Fruit fly (Drosophila melanogaster): Measurements from ENCODE around the gene CG8813.

The CG8813 gene

dm6 chr2L:2855204-2855768 lies 14.2 kb upstream of the CG8813 start (continued):
- no peak for TF ChIP-seq corto (GFP tag; optimal IDR thresholded peaks at IDR 0.05)
- TF ChIP-seq Dp (GFP tag; optimal IDR thresholded peaks at IDR 0.05): no peak
- no peak for TF ChIP-seq Neu2 (GFP tag; optimal IDR thresholded peaks at IDR 0.05; ENCODE audit: borderline replicate concordance)
- TF ChIP-seq Sox102F (GFP tag; optimal IDR thresholded peaks at IDR 0.05): peak; percentile 17
- TF ChIP-seq CG17912 (GFP tag; optimal IDR thresholded peaks at IDR 0.05): no peak
- no peak for TF ChIP-seq pan (optimal IDR thresholded peaks at IDR 0.05)
- no peak for TF ChIP-seq pan (GFP tag; optimal IDR thresholded peaks at IDR 0.05 in 1 of 2, IDR thresholded peaks at IDR 0.05 in 1 of 2)
- TF ChIP-seq toy (GFP tag; IDR thresholded peaks at IDR 0.05): no peak
- TF ChIP-seq bcd (GFP tag; optimal IDR thresholded peaks at IDR 0.05): no peak
- no peak for TF ChIP-seq Rfx (GFP tag; IDR thresholded peaks at IDR 0.05)
- TF ChIP-seq sisA (GFP tag; IDR thresholded peaks at IDR 0.05): no peak
- no peak for TF ChIP-seq CG12155 (GFP tag; optimal IDR thresholded peaks at IDR 0.05)
- TF ChIP-seq CG1024 (GFP tag; IDR thresholded peaks at IDR 0.05): no peak
- no peak for TF ChIP-seq dimm (GFP tag; IDR thresholded peaks at IDR 0.05)
- no peak for TF ChIP-seq CG31365 (tag; optimal IDR thresholded peaks at IDR 0.05)
- TF ChIP-seq Rx (GFP tag; IDR thresholded peaks at IDR 0.05): no peak
- no peak for TF ChIP-seq D19A (tag; optimal IDR thresholded peaks at IDR 0.05)
- TF ChIP-seq CG9437 (GFP tag; optimal IDR thresholded peaks at IDR 0.05): no peak
- TF ChIP-seq CG3847 (GFP tag; IDR thresholded peaks at IDR 0.05): no peak
- TF ChIP-seq CG4707 (GFP tag; optimal IDR thresholded peaks at IDR 0.05): no peak
- TF ChIP-seq crc (GFP tag; optimal IDR thresholded peaks at IDR 0.05): no peak
- no peak for TF ChIP-seq CG15269 (tag; optimal IDR thresholded peaks at IDR 0.05)
- no peak for TF ChIP-seq CG13123 (GFP tag; optimal IDR thresholded peaks at IDR 0.05)
- TF ChIP-seq tna (GFP tag; IDR thresholded peaks at IDR 0.05; ENCODE audit: partially characterized antibody): no peak
- peak; percentile 5 for TF ChIP-seq D19B (GFP tag; optimal IDR thresholded peaks at IDR 0.05)
- TF ChIP-seq slbo (GFP tag; IDR thresholded peaks at IDR 0.05): no peak
- no peak for TF ChIP-seq CG5953 (GFP tag; IDR thresholded peaks at IDR 0.05)
- TF ChIP-seq sim (GFP tag; IDR thresholded peaks at IDR 0.05): peak; percentile 59; the same call in 1 of the 2 replicates
- no peak for TF ChIP-seq CG6654 (GFP tag; optimal IDR thresholded peaks at IDR 0.05)
- 0 out of 3 replicates have a peak, but pooled peaks have one; percentile 3 for TF ChIP-seq sr (GFP tag; IDR thresholded peaks at IDR 0.05)
- peak; percentile 16 for TF ChIP-seq Med (GFP tag)
- no peak for TF ChIP-seq CG8290 (GFP tag; optimal IDR thresholded peaks at IDR 0.05)
- TF ChIP-seq CG8290 (tag; optimal IDR thresholded peaks at IDR 0.05): peak in 1 of 2 experiments; percentile 55
- TF ChIP-seq Camta (GFP tag; optimal IDR thresholded peaks at IDR 0.05): no peak
- TF ChIP-seq zfh1 (GFP tag; IDR thresholded peaks at IDR 0.05): no peak
- TF ChIP-seq tup (GFP tag; optimal IDR thresholded peaks at IDR 0.05): no peak
- TF ChIP-seq dmrt99B (tag; optimal IDR thresholded peaks at IDR 0.05): no peak
- TF ChIP-seq Ets97D (GFP tag; optimal IDR thresholded peaks at IDR 0.05): no peak
- TF ChIP-seq CG10209 (GFP tag; optimal IDR thresholded peaks at IDR 0.05): no peak

dm6 chr2L:2855773-2856615 lies 13.5 kb upstream of the CG8813 start, which contains the start of the genes CG3104 and RpS21:
CG3104 (minus strand) TSS chr2L:2855778.
RpS21 (plus strand) TSS chr2L:2856070.
- peak; percentile 81 for TF ChIP-seq al (GFP tag; IDR thresholded peaks at IDR 0.05)
- peak; percentile 78 for TF ChIP-seq Taf1 (GFP tag; IDR thresholded peaks at IDR 0.05)
- peak; percentile 53 for TF ChIP-seq gro (GFP tag; optimal IDR thresholded peaks at IDR 0.05)
- TF ChIP-seq CG6689 (GFP tag; IDR thresholded peaks at IDR 0.05): peak; percentile 62
- peak; percentile 82; the same call in 2 of the 3 replicates for TF ChIP-seq C15 (GFP tag; IDR thresholded peaks at IDR 0.05)
- TF ChIP-seq Med (GFP tag): peak; percentile 98
- TF ChIP-seq CG33213 (GFP tag; optimal IDR thresholded peaks at IDR 0.05): peak; percentile 96
- TF ChIP-seq ems (GFP tag; optimal IDR thresholded peaks at IDR 0.05): peak; percentile 71
- peak; percentile 78 for TF ChIP-seq grau (tag; optimal IDR thresholded peaks at IDR 0.05)
- TF ChIP-seq CG18011 (GFP tag; optimal IDR thresholded peaks at IDR 0.05): peak; percentile 34
- peak; percentile 81 for TF ChIP-seq Sox100B (GFP tag; optimal IDR thresholded peaks at IDR 0.05)
- peak; percentile 72 for TF ChIP-seq CG16815 (GFP tag; optimal IDR thresholded peaks at IDR 0.05)
- peak; percentile 80 for TF ChIP-seq Dp (GFP tag; optimal IDR thresholded peaks at IDR 0.05)
- TF ChIP-seq CG12391 (tag; optimal IDR thresholded peaks at IDR 0.05): peak; percentile 79
- peak; percentile 60 for TF ChIP-seq CG8924 (tag; optimal IDR thresholded peaks at IDR 0.05)
